Worm (Caenorhabditis elegans) whole organism, L1 larva: ENCODE results near the gene C27B7.7.

ENCODE experiments used
- C34B4.2 ChIP-seq: sonication (generic microtip); optimal IDR thresholded peaks from 2 replicates; lab custom pipeline; 2017; ENCODE audit warnings: mild to moderate bottlenecking, missing genetic modification characterization, missing compliant biosample characterization
- F16B12.6 ChIP-seq: fragments of 150-350 bp; optimal IDR thresholded peaks from 2 replicates; lab custom pipeline; 2014; ENCODE audit warnings: missing biosample characterization, missing genetic modification characterization
- Y116A8C.19 ChIP-seq: sonication (generic microtip); optimal IDR thresholded peaks from 2 replicates; lab custom pipeline; 2016; ENCODE audit warnings: missing compliant biosample characterization, missing genetic modification characterization, borderline replicate concordance
- aha-1 ChIP-seq: fragments of 150-350 bp; optimal IDR thresholded peaks from 2 replicates; lab custom pipeline; 2014; ENCODE audit warnings: missing biosample characterization, missing genetic modification characterization
- aly-2 ChIP-seq: fragments of 150-350 bp; optimal IDR thresholded peaks from 2 replicates; lab custom pipeline; 2014; ENCODE audit warnings: missing biosample characterization, missing genetic modification characterization
- ceh-63 ChIP-seq: fragments of 200-800 bp; sonication (Bioruptor generic); optimal IDR thresholded peaks from 2 replicates; lab custom pipeline; 2018; ENCODE audit warnings: mild to moderate bottlenecking, missing genetic modification characterization, missing compliant biosample characterization
- ceh-8 ChIP-seq: fragments of 200-800 bp; sonication (Bioruptor generic); optimal IDR thresholded peaks from 2 replicates; lab custom pipeline; 2018; ENCODE audit warnings: mild to moderate bottlenecking, missing genetic modification characterization, moderate library complexity, missing compliant biosample characterization
- ceh-82 ChIP-seq, 3 experiments: fragments of 150-350 bp in 1 of 3; sonication (generic microtip) in 2 of 3; optimal IDR thresholded peaks; 2 replicates each; lab custom pipeline; 2014 to 2017; ENCODE audit warnings: missing biosample characterization in 3 of 3, missing genetic modification characterization in 3 of 3
- ceh-88 ChIP-seq: fragments of 200-800 bp; sonication (Bioruptor generic); IDR thresholded peaks from 2 replicates; pipeline ENCODE4 v1.3.6; 2022; ENCODE audit warnings: missing genetic modification characterization, missing compliant biosample characterization
- ceh-90 ChIP-seq: sonication (generic microtip); optimal IDR thresholded peaks from 2 replicates; lab custom pipeline; 2016; ENCODE audit warnings: missing genetic modification characterization, missing compliant biosample characterization
- efl-1 ChIP-seq, 4 experiments: fragments of 150-350 bp; optimal IDR thresholded peaks in 3 of 4; peaks in 1 of 4; 1 replicate in 1 of 4; 2 replicates in 3 of 4; lab custom pipeline; 2014; ENCODE audit warnings: missing biosample characterization in 2 of 4, missing genetic modification characterization in 2 of 4, missing genetic modification reagents in 2 of 4
- efl-3 ChIP-seq: fragments of 200-800 bp; sonication (Bioruptor generic); optimal IDR thresholded peaks from 2 replicates; lab custom pipeline; 2018; ENCODE audit warnings: mild to moderate bottlenecking, missing genetic modification characterization, missing compliant biosample characterization
- egl-27 ChIP-seq, 2 experiments: fragments of 150-350 bp in 1 of 2; sonication (generic microtip); optimal IDR thresholded peaks; 3 replicates each; lab custom pipeline; 2017 to 2018; ENCODE audit warnings: missing biosample characterization in 2 of 2, missing genetic modification characterization in 2 of 2, missing genetic modification reagents in 2 of 2
- elt-2 ChIP-seq: sonication (generic microtip); optimal IDR thresholded peaks from 2 replicates; lab custom pipeline; 2016; ENCODE audit warnings: missing genetic modification characterization, mild to moderate bottlenecking, inconsistent platforms, missing compliant biosample characterization, missing genetic modification reagents
- elt-3 ChIP-seq, 6 experiments: fragments of 150-350 bp in 1 of 6; sonication (generic microtip); optimal IDR thresholded peaks; 2 replicates each; lab custom pipeline; 2017 to 2018; ENCODE audit warnings: missing biosample characterization in 6 of 6, missing genetic modification characterization in 6 of 6, inconsistent platforms in 1 of 6
- ets-5 ChIP-seq: fragments of 200-800 bp; sonication (Bioruptor generic); IDR thresholded peaks from 2 replicates; pipeline ENCODE4 v1.3.6; 2022; ENCODE audit warnings: missing genetic modification characterization, missing compliant biosample characterization
- fkh-10 ChIP-seq: sonication (generic microtip); optimal IDR thresholded peaks from 2 replicates; lab custom pipeline; 2017; ENCODE audit warnings: missing biosample characterization, missing genetic modification reagents, missing genetic modification characterization
- fkh-8 ChIP-seq: sonication (generic microtip); optimal IDR thresholded peaks from 2 replicates; lab custom pipeline; 2016; ENCODE audit warnings: mild to moderate bottlenecking, missing genetic modification characterization, missing compliant biosample characterization
- fos-1 ChIP-seq: fragments of 150-350 bp; optimal IDR thresholded peaks from 2 replicates; lab custom pipeline; 2014; ENCODE audit warnings: missing biosample characterization, missing genetic modification characterization
- hlh-4 ChIP-seq: sonication (generic microtip); optimal IDR thresholded peaks from 2 replicates; lab custom pipeline; 2016; ENCODE audit warnings: mild to moderate bottlenecking, missing genetic modification characterization, missing compliant biosample characterization
- irx-1 ChIP-seq: sonication (generic microtip); optimal IDR thresholded peaks from 2 replicates; lab custom pipeline; 2016; ENCODE audit warnings: missing genetic modification characterization, missing compliant biosample characterization
- isw-1 ChIP-seq: fragments of 200-800 bp; sonication (Bioruptor generic); IDR thresholded peaks from 2 replicates; pipeline ENCODE4 v1.3.6; 2022; ENCODE audit warnings: missing genetic modification characterization, missing compliant biosample characterization
- lin-13 ChIP-seq: fragments of 150-350 bp; optimal IDR thresholded peaks from 2 replicates; lab custom pipeline; 2014; ENCODE audit warnings: missing biosample characterization, missing genetic modification reagents, missing genetic modification characterization
- lin-14 ChIP-seq: fragments of 200-800 bp; sonication (Bioruptor generic); optimal IDR thresholded peaks from 2 replicates; lab custom pipeline; 2018; ENCODE audit warnings: mild to moderate bottlenecking, missing genetic modification characterization, moderate library complexity, missing compliant biosample characterization
- lin-15B ChIP-seq: fragments of 150-350 bp; sonication (generic microtip); optimal IDR thresholded peaks from 3 replicates; lab custom pipeline; 2014; ENCODE audit warnings: missing biosample characterization, missing genetic modification characterization
- lin-35 ChIP-seq, 2 experiments: fragments of 150-350 bp; optimal IDR thresholded peaks; 2 replicates each; lab custom pipeline; 2014; ENCODE audit warnings: missing biosample characterization in 2 of 2, missing genetic modification characterization in 2 of 2, missing genetic modification reagents in 2 of 2
- lir-3 ChIP-seq: sonication (generic microtip); optimal IDR thresholded peaks from 2 replicates; lab custom pipeline; 2016; ENCODE audit warnings: mild to moderate bottlenecking, missing genetic modification characterization, moderate library complexity, missing compliant biosample characterization; ENCODE audit not compliant: poor library complexity
- mdl-1 ChIP-seq, 2 experiments: fragments of 150-350 bp; optimal IDR thresholded peaks; 2 replicates each; lab custom pipeline; 2014 to 2017; ENCODE audit warnings: missing biosample characterization in 2 of 2, missing genetic modification characterization in 2 of 2, inconsistent platforms in 1 of 2
- mep-1 ChIP-seq: fragments of 150-350 bp; optimal IDR thresholded peaks from 2 replicates; lab custom pipeline; 2014; ENCODE audit warnings: missing biosample characterization, missing genetic modification characterization
- nhr-11 ChIP-seq: fragments of 150-350 bp; optimal IDR thresholded peaks from 2 replicates; lab custom pipeline; 2014; ENCODE audit warnings: missing biosample characterization, missing genetic modification characterization
- nhr-12 ChIP-seq: sonication (generic microtip); optimal IDR thresholded peaks from 2 replicates; lab custom pipeline; 2017; ENCODE audit warnings: missing biosample characterization, missing genetic modification characterization
- nhr-237 ChIP-seq: fragments of 150-350 bp; optimal IDR thresholded peaks from 2 replicates; lab custom pipeline; 2014; ENCODE audit warnings: missing biosample characterization, missing genetic modification characterization
- nhr-28 ChIP-seq: fragments of 150-350 bp; optimal IDR thresholded peaks from 2 replicates; lab custom pipeline; 2014; ENCODE audit warnings: missing biosample characterization, missing genetic modification characterization
- nhr-47 ChIP-seq: sonication (generic microtip); optimal IDR thresholded peaks from 2 replicates; lab custom pipeline; 2016; ENCODE audit warnings: mild to moderate bottlenecking, missing genetic modification characterization, moderate library complexity, missing compliant biosample characterization
- nhr-71 ChIP-seq: sonication (generic microtip); optimal IDR thresholded peaks from 2 replicates; lab custom pipeline; 2016; ENCODE audit warnings: mild to moderate bottlenecking, missing genetic modification characterization, moderate library complexity, missing compliant biosample characterization
- nhr-77 ChIP-seq: fragments of 150-350 bp; optimal IDR thresholded peaks from 2 replicates; lab custom pipeline; 2014; ENCODE audit warnings: missing biosample characterization, missing genetic modification characterization
- nhr-84 ChIP-seq: sonication (generic microtip); optimal IDR thresholded peaks from 2 replicates; lab custom pipeline; 2017; ENCODE audit warnings: missing biosample characterization, missing genetic modification characterization
- nhr-85 ChIP-seq: sonication (generic microtip); peaks from one replicate; lab custom pipeline; 2016; ENCODE audit warnings: missing genetic modification characterization, inconsistent platforms, missing compliant biosample characterization
- nhr-90 ChIP-seq: sonication (generic microtip); optimal IDR thresholded peaks from 2 replicates; lab custom pipeline; 2016; ENCODE audit warnings: mild to moderate bottlenecking, missing genetic modification characterization, missing compliant biosample characterization; ENCODE audit not compliant: poor library complexity
- pag-3 ChIP-seq: sonication (generic microtip); optimal IDR thresholded peaks from 2 replicates; lab custom pipeline; 2017; ENCODE audit warnings: missing genetic modification characterization, mild to moderate bottlenecking, missing compliant biosample characterization, antibody characterized with exemption, borderline replicate concordance; ENCODE audit not compliant: insufficient read depth
- pax-3 ChIP-seq: fragments of 200-800 bp; sonication (Bioruptor generic); optimal IDR thresholded peaks from 2 replicates; lab custom pipeline; 2018; ENCODE audit warnings: mild to moderate bottlenecking, missing genetic modification characterization, moderate library complexity, missing compliant biosample characterization
- pqm-1 ChIP-seq: sonication (generic microtip); optimal IDR thresholded peaks from 3 replicates; lab custom pipeline; 2017; ENCODE audit warnings: missing biosample characterization, missing genetic modification characterization
- rnt-1 ChIP-seq: sonication (generic microtip); optimal IDR thresholded peaks from 2 replicates; lab custom pipeline; 2016; ENCODE audit warnings: mild to moderate bottlenecking, missing genetic modification characterization, moderate library complexity, missing compliant biosample characterization
- snpc-4 ChIP-seq: fragments of 150-350 bp; optimal IDR thresholded peaks from 2 replicates; lab custom pipeline; 2014; ENCODE audit warnings: missing biosample characterization, missing genetic modification characterization
- swsn-7 ChIP-seq: sonication (generic microtip); optimal IDR thresholded peaks from 2 replicates; lab custom pipeline; 2016; ENCODE audit warnings: missing genetic modification characterization, missing compliant biosample characterization
- tbx-2 ChIP-seq: sonication (generic microtip); optimal IDR thresholded peaks from 2 replicates; lab custom pipeline; 2016; ENCODE audit warnings: missing genetic modification characterization, missing compliant biosample characterization
- tlp-1 ChIP-seq: fragments of 150-350 bp; optimal IDR thresholded peaks from 2 replicates; lab custom pipeline; 2014; ENCODE audit warnings: missing biosample characterization, missing genetic modification characterization
- unc-130 ChIP-seq: fragments of 150-350 bp; optimal IDR thresholded peaks from 2 replicates; lab custom pipeline; 2017; ENCODE audit warnings: missing biosample characterization, missing genetic modification characterization, inconsistent platforms
- unc-62 ChIP-seq: fragments of 150-350 bp; optimal IDR thresholded peaks from 2 replicates; lab custom pipeline; 2014; ENCODE audit warnings: missing biosample characterization, missing genetic modification reagents, missing genetic modification characterization
- unc-86 ChIP-seq: sonication (generic microtip); optimal IDR thresholded peaks from 2 replicates; lab custom pipeline; 2016; ENCODE audit warnings: missing genetic modification characterization, missing compliant biosample characterization
- xbp-1 ChIP-seq: sonication (generic microtip); optimal IDR thresholded peaks from 2 replicates; lab custom pipeline; 2016; ENCODE audit warnings: missing genetic modification characterization, missing compliant biosample characterization
- ztf-11 ChIP-seq, 2 experiments: sonication (generic microtip); optimal IDR thresholded peaks; 2 replicates each; lab custom pipeline; 2016 to 2017; ENCODE audit warnings: missing genetic modification characterization in 2 of 2, missing biosample characterization in 1 of 2, missing compliant biosample characterization in 1 of 2
- ztf-4 ChIP-seq: fragments of 150-350 bp; optimal IDR thresholded peaks from 2 replicates; lab custom pipeline; 2014; ENCODE audit warnings: missing biosample characterization, missing genetic modification characterization

Gene C27B7.7

ce11 chrIV:8925990-8926389, 19.1 kb downstream of the C27B7.7 start, which contains the start of the genes D1046.2 and cfim-2 (continued):
- TF ChIP-seq pqm-1 (tag; lab: Kevin White, UChicago) (no peak), ceh-88 (no peak), pag-3 (no peak), lin-13 (no peak), fkh-8 (tag; lab: Kevin White, UChicago) (no peak), lin-14 (GFP tag; lab: Kevin White, UChicago) (peak; percentile 4), efl-3 (GFP tag; lab: Kevin White, UChicago) (no peak), aly-2 (tag; lab: Kevin White, UChicago) (no peak), elt-3 (tag; optimal IDR thresholded peaks at IDR 0.05; lab: Kevin White, UChicago) (no peak), rnt-1 (tag; lab: Kevin White, UChicago) (no peak), nhr-11 (tag; lab: Kevin White, UChicago) (no peak), ceh-82 (tag; optimal IDR thresholded peaks at IDR 0.05; lab: Kevin White, UChicago) (no peak), unc-130 (tag; lab: Kevin White, UChicago) (peak; percentile 47), ztf-4 (no peak), unc-86 (no peak), nhr-71 (peak; percentile 39), ztf-11 (tag; optimal IDR thresholded peaks at IDR 0.05; lab: Kevin White, UChicago) (no peak), nhr-85 (no peak), lin-15B (tag; lab: Kevin White, UChicago) (peak; percentile 12), elt-2 (tag; lab: Kevin White, UChicago) (no peak), nhr-47 (tag; lab: Kevin White, UChicago) (peak; percentile 30), egl-27 (tag; optimal IDR thresholded peaks at IDR 0.05; lab: Kevin White, UChicago) (no peak), ceh-63 (no peak), fkh-10 (GFP tag; lab: Kevin White, UChicago) (no peak), lin-35 (GFP tag; optimal IDR thresholded peaks at IDR 0.05; lab: Kevin White, UChicago) (peak in 1 of 2 experiments; percentile 48), pax-3 (tag; lab: Kevin White, UChicago) (no peak), nhr-77 (tag; lab: Kevin White, UChicago) (no peak), mep-1 (tag; lab: Kevin White, UChicago) (peak; percentile 41), nhr-84 (tag; lab: Kevin White, UChicago) (no peak), aha-1 (tag; lab: Kevin White, UChicago) (no peak), unc-62 (GFP tag; lab: Kevin White, UChicago) (no peak), tlp-1 (no peak), hlh-4 (no peak), tbx-2 (no peak), nhr-12 (tag; lab: Kevin White, UChicago) (no peak), nhr-28 (tag; lab: Kevin White, UChicago) (no peak), ceh-90 (tag; lab: Kevin White, UChicago) (no peak), mdl-1 (tag; optimal IDR thresholded peaks at IDR 0.05; lab: Kevin White, UChicago) (no peak), C34B4.2 (tag; lab: Kevin White, UChicago) (no peak), ets-5 (GFP tag; lab: Robert Waterston, UW) (no peak), isw-1 (GFP tag; lab: Robert Waterston, UW) (no peak), irx-1 (no peak), F16B12.6 (tag; lab: Kevin White, UChicago) (no peak), Y116A8C.19 (tag; lab: Kevin White, UChicago) (no peak), snpc-4 (tag; lab: Kevin White, UChicago) (no peak), xbp-1 (tag; lab: Kevin White, UChicago) (peak; percentile 1), ceh-8 (GFP tag; lab: Kevin White, UChicago) (no peak), swsn-7 (tag; lab: Kevin White, UChicago) (peak; percentile 30), efl-1 (optimal IDR thresholded peaks at IDR 0.05; lab: Kevin White, UChicago) (peak; percentile 4 to 33), efl-1 (GFP tag; optimal IDR thresholded peaks at IDR 0.05 in 1 of 2; lab: Kevin White, UChicago) (peak; percentile 14 to 86), lir-3 (tag; lab: Kevin White, UChicago) (no peak), nhr-237 (no peak), fos-1 (tag; lab: Kevin White, UChicago) (no peak), nhr-90 (tag; lab: Kevin White, UChicago) (no peak)
